Fruit fly (Drosophila melanogaster) whole organism, embryonic: ENCODE measurements around the gene Gk2.

Experiments used
- Adf1 ChIP-seq: fragments of 200-800 bp; sonication (Bioruptor generic); IDR thresholded peaks from 2 replicates; pipeline ENCODE4 v1.3.6; 2022; ENCODE audit warnings: missing biosample characterization, missing genetic modification characterization
- Antp ChIP-seq: fragments of 200-800 bp; sonication (Bioruptor generic); optimal IDR thresholded peaks from 3 replicates; lab custom pipeline; 2016; ENCODE audit warnings: missing biosample characterization, missing genetic modification characterization
- Asciz ChIP-seq: fragments of 200-800 bp; sonication (Bioruptor generic); optimal IDR thresholded peaks from 2 replicates; lab custom pipeline; 2017; ENCODE audit warnings: missing biosample characterization, mild to moderate bottlenecking, missing genetic modification characterization, missing genetic modification reagents
- CG10274 ChIP-seq: fragments of 200-800 bp; sonication (Bioruptor generic); optimal IDR thresholded peaks from 3 replicates; lab custom pipeline; 2017; ENCODE audit warnings: missing biosample characterization, mild to moderate bottlenecking, missing genetic modification characterization
- CG11247 ChIP-seq: fragments of 200-800 bp; sonication (Bioruptor generic); IDR thresholded peaks from 2 replicates; pipeline ENCODE4 v1.3.6; 2022; ENCODE audit warnings: missing biosample characterization, missing genetic modification characterization
- CG11723 ChIP-seq: fragments of 200-800 bp; sonication (Bioruptor generic); optimal IDR thresholded peaks from 2 replicates; lab custom pipeline; 2017; ENCODE audit warnings: missing biosample characterization, mild to moderate bottlenecking, missing genetic modification characterization
- CG15479 ChIP-seq: fragments of 200-800 bp; sonication (Bioruptor generic); optimal IDR thresholded peaks from 3 replicates; lab custom pipeline; 2019; ENCODE audit warnings: missing biosample characterization, mild to moderate bottlenecking, missing genetic modification characterization, moderate library complexity
- CG15601 ChIP-seq: fragments of 200-800 bp; sonication (Bioruptor generic); optimal IDR thresholded peaks from 3 replicates; lab custom pipeline; 2019; ENCODE audit warnings: missing biosample characterization, mild to moderate bottlenecking, missing genetic modification characterization, moderate library complexity
- CG1603 ChIP-seq: fragments of 200-800 bp; sonication (Bioruptor generic); optimal IDR thresholded peaks from 2 replicates; lab custom pipeline; 2019; ENCODE audit warnings: missing biosample characterization, mild to moderate bottlenecking, missing genetic modification characterization, moderate library complexity
- CG17385 ChIP-seq: fragments of 200-800 bp; sonication (Bioruptor generic); optimal IDR thresholded peaks from 3 replicates; lab custom pipeline; 2018; ENCODE audit warnings: missing biosample characterization, mild to moderate bottlenecking, missing genetic modification characterization
- CG18262 ChIP-seq: fragments of 200-800 bp; optimal IDR thresholded peaks from 3 replicates; lab custom pipeline; 2019; ENCODE audit warnings: missing biosample characterization, mild to moderate bottlenecking, missing genetic modification characterization, moderate library complexity
- CG2129 ChIP-seq: fragments of 200-800 bp; sonication (Bioruptor generic); IDR thresholded peaks from 2 replicates; pipeline ENCODE4 v1.3.6; 2022; ENCODE audit warnings: missing biosample characterization, missing genetic modification characterization; ENCODE audit not compliant: partially characterized antibody
- CG30020 ChIP-seq: fragments of 200-800 bp; optimal IDR thresholded peaks from 2 replicates; lab custom pipeline; 2019; ENCODE audit warnings: missing biosample characterization, mild to moderate bottlenecking, missing genetic modification characterization, moderate library complexity
- CG3995 ChIP-seq: fragments of 200-800 bp; sonication (Bioruptor generic); optimal IDR thresholded peaks from 3 replicates; lab custom pipeline; 2016; ENCODE audit warnings: missing biosample characterization, missing genetic modification characterization
- CG6254 ChIP-seq: fragments of 200-800 bp; sonication (Bioruptor generic); optimal IDR thresholded peaks from 3 replicates; lab custom pipeline; 2017; ENCODE audit warnings: mild to moderate bottlenecking, missing biosample characterization, missing genetic modification reagents, missing genetic modification characterization
- CG8359 ChIP-seq: fragments of 200-800 bp; sonication (Bioruptor generic); optimal IDR thresholded peaks from 2 replicates; lab custom pipeline; 2017; ENCODE audit warnings: missing biosample characterization, mild to moderate bottlenecking, missing genetic modification characterization, borderline replicate concordance
- CG8478 ChIP-seq: fragments of >200 bp; optimal IDR thresholded peaks from 2 replicates; lab custom pipeline; 2018
- CkIIα-i1 ChIP-seq: fragments of 200-800 bp; sonication (Bioruptor generic); IDR thresholded peaks from 2 replicates; pipeline ENCODE4 v1.3.6; 2022; ENCODE audit warnings: missing biosample characterization, missing genetic modification characterization
- Dbx ChIP-seq: fragments of 200-800 bp; sonication (Bioruptor generic); IDR thresholded peaks from 3 replicates; pipeline ENCODE4 v1.3.6; 2022; ENCODE audit warnings: missing biosample characterization, missing genetic modification characterization
- HLH3B ChIP-seq: fragments of 200-800 bp; sonication (Bioruptor generic); IDR thresholded peaks from 2 replicates; pipeline ENCODE4 v1.3.6; 2022; ENCODE audit warnings: missing biosample characterization, missing genetic modification characterization
- HmgZ ChIP-seq: fragments of 200-800 bp; sonication (Bioruptor generic); optimal IDR thresholded peaks from 2 replicates; lab custom pipeline; 2018; ENCODE audit warnings: missing biosample characterization, mild to moderate bottlenecking, missing genetic modification characterization
- Jarid2 ChIP-seq: fragments of 200-800 bp; sonication (Bioruptor generic); optimal IDR thresholded peaks from 3 replicates; lab custom pipeline; 2017; ENCODE audit warnings: mild to moderate bottlenecking, missing biosample characterization, missing genetic modification reagents, missing genetic modification characterization
- Kr ChIP-seq: fragments of 200-800 bp; sonication (Bioruptor generic); optimal IDR thresholded peaks from 2 replicates; lab custom pipeline; 2017; ENCODE audit warnings: missing biosample characterization, mild to moderate bottlenecking, missing genetic modification characterization
- Oli ChIP-seq: fragments of 200-800 bp; sonication (Bioruptor generic); optimal IDR thresholded peaks from 2 replicates; lab custom pipeline; 2018; ENCODE audit warnings: missing biosample characterization, mild to moderate bottlenecking, missing genetic modification characterization, moderate library complexity
- Opbp ChIP-seq: fragments of 200-800 bp; sonication (Bioruptor generic); IDR thresholded peaks from 3 replicates; pipeline ENCODE4 v1.3.6; 2022; ENCODE audit warnings: missing biosample characterization, missing genetic modification characterization; ENCODE audit not compliant: partially characterized antibody
- bigmax ChIP-seq: fragments of 200-800 bp; sonication (Bioruptor generic); optimal IDR thresholded peaks from 2 replicates; lab custom pipeline; 2018; ENCODE audit warnings: missing biosample characterization, mild to moderate bottlenecking, missing genetic modification characterization
- bowl ChIP-seq: fragments of 200-800 bp; sonication (Bioruptor generic); IDR thresholded peaks from 2 replicates; pipeline ENCODE4 v1.3.6; 2022; ENCODE audit warnings: missing biosample characterization, missing genetic modification characterization
- ci ChIP-seq: fragments of 200-800 bp; sonication (Bioruptor generic); IDR thresholded peaks from 3 replicates; pipeline ENCODE4 v1.3.6; 2022; ENCODE audit warnings: missing biosample characterization, missing genetic modification characterization
- corto ChIP-seq: fragments of 200-800 bp; sonication (Bioruptor generic); optimal IDR thresholded peaks from 2 replicates; lab custom pipeline; 2016; ENCODE audit warnings: missing biosample characterization, mild to moderate bottlenecking, missing genetic modification characterization, moderate library complexity
- eyg ChIP-seq: fragments of 200-800 bp; sonication (Bioruptor generic); optimal IDR thresholded peaks from 3 replicates; lab custom pipeline; 2016; ENCODE audit warnings: missing biosample characterization, missing genetic modification characterization
- her ChIP-seq: fragments of 200-800 bp; sonication (Bioruptor generic); optimal IDR thresholded peaks from 2 replicates; lab custom pipeline; 2016; ENCODE audit warnings: missing biosample characterization, missing genetic modification characterization
- ind ChIP-seq: fragments of 200-800 bp; sonication (Bioruptor generic); optimal IDR thresholded peaks from 3 replicates; lab custom pipeline; 2016; ENCODE audit warnings: missing biosample characterization, missing genetic modification characterization
- ken ChIP-seq: fragments of 200-800 bp; sonication (Bioruptor generic); IDR thresholded peaks from 3 replicates; pipeline ENCODE4 v1.3.6; 2022; ENCODE audit warnings: missing biosample characterization, missing genetic modification characterization
- lov ChIP-seq, 2 experiments: fragments of 200-800 bp in 1 of 2; fragments of >200 bp in 1 of 2; sonication (Bioruptor generic) in 1 of 2; IDR thresholded peaks in 1 of 2; optimal IDR thresholded peaks in 1 of 2; 2 replicates in 1 of 2; 3 replicates in 1 of 2; pipeline versions ENCODE4 v1.3.6 to Lab custom; 2017 to 2022; ENCODE audit warnings: missing biosample characterization in 1 of 2, missing genetic modification characterization in 1 of 2
- mam ChIP-seq: fragments of 200-800 bp; sonication (Bioruptor generic); optimal IDR thresholded peaks from 3 replicates; lab custom pipeline; 2016; ENCODE audit warnings: missing biosample characterization, missing genetic modification characterization
- nau ChIP-seq: fragments of 200-800 bp; sonication (Bioruptor generic); optimal IDR thresholded peaks from 3 replicates; lab custom pipeline; 2017; ENCODE audit warnings: missing biosample characterization, mild to moderate bottlenecking, missing genetic modification characterization, missing genetic modification reagents
- pho ChIP-seq: fragments of 200-800 bp; sonication (Bioruptor generic); optimal IDR thresholded peaks from 2 replicates; lab custom pipeline; 2016; ENCODE audit warnings: missing biosample characterization, missing genetic modification characterization
- repo ChIP-seq: fragments of 200-800 bp; sonication (Bioruptor generic); optimal IDR thresholded peaks from 2 replicates; lab custom pipeline; 2016; ENCODE audit warnings: missing biosample characterization, missing genetic modification characterization
- sima ChIP-seq: fragments of 200-800 bp; sonication (Bioruptor generic); optimal IDR thresholded peaks from 2 replicates; lab custom pipeline; 2016; ENCODE audit warnings: missing biosample characterization, missing genetic modification characterization
- sisA ChIP-seq: fragments of 200-800 bp; sonication (Bioruptor generic); IDR thresholded peaks from 2 replicates; pipeline ENCODE4 v1.3.6; 2022; ENCODE audit warnings: missing biosample characterization, missing genetic modification characterization
- slbo ChIP-seq: fragments of 200-800 bp; sonication (Bioruptor generic); IDR thresholded peaks from 2 replicates; pipeline ENCODE4 v1.3.6; 2022; ENCODE audit warnings: missing biosample characterization, missing genetic modification characterization
- slou ChIP-seq: fragments of 200-800 bp; sonication (Bioruptor generic); optimal IDR thresholded peaks from 3 replicates; lab custom pipeline; 2016; ENCODE audit warnings: missing biosample characterization, missing genetic modification characterization
- toy ChIP-seq: fragments of 200-800 bp; sonication (Bioruptor generic); IDR thresholded peaks from 2 replicates; pipeline ENCODE4 v1.3.6; 2022; ENCODE audit warnings: missing biosample characterization, missing genetic modification characterization
- zen ChIP-seq: fragments of 200-800 bp; sonication (Bioruptor generic); optimal IDR thresholded peaks from 3 replicates; lab custom pipeline; 2018; ENCODE audit warnings: missing biosample characterization, mild to moderate bottlenecking, missing genetic modification characterization, moderate library complexity
- zen2 ChIP-seq: fragments of 200-800 bp; sonication (Bioruptor generic); IDR thresholded peaks from 3 replicates; pipeline ENCODE4 v1.3.6; 2022; ENCODE audit warnings: missing biosample characterization, missing genetic modification characterization; ENCODE audit not compliant: partially characterized antibody

Gene Gk2

dm6 chr3L:1771658-1772057, 33.5 kb downstream of the Gk2 start, which contains the start of gene Dhc62B:
TSS of gene Dhc62B (minus strand) at chr3L:1771758.
- TF ChIP-seq Kr (GFP tag; lab: Kevin White, UChicago) (no peak), CG8478 (lab: Kevin White, UChicago) (no peak), Opbp (no peak), ci (GFP tag; lab: Robert Waterston, UW) (no peak), Jarid2 (GFP tag; lab: Kevin White, UChicago) (no peak), bigmax (GFP tag; lab: Kevin White, UChicago) (no peak), CG6254 (GFP tag; lab: Kevin White, UChicago) (no peak), CkIIα-i1 (GFP tag; lab: Robert Waterston, UW) (no peak), slbo (no peak), CG11247 (no peak), sima (GFP tag; lab: Kevin White, UChicago) (no peak), CG2129 (GFP tag; lab: Robert Waterston, UW) (no peak), Adf1 (GFP tag; lab: Robert Waterston, UW) (no peak)
- TF ChIP-seq, all 482 proteins: peak for 0

dm6 chr3L:1772593-1772992, 34.4 kb downstream of the Gk2 start:
- TF ChIP-seq slbo (no peak), zen (tag; lab: Kevin White, UChicago) (peak; percentile 72), CG15479 (GFP tag; lab: Kevin White, UChicago) (peak; percentile 84)

- TF ChIP-seq mam (GFP tag; lab: Kevin White, UChicago) (peak; percentile 71), CG10274 (GFP tag; lab: Kevin White, UChicago) (no peak), Antp (GFP tag; lab: Kevin White, UChicago) (peak; percentile 79), CG18262 (tag; lab: Kevin White, UChicago) (peak; percentile 95), lov (optimal IDR thresholded peaks at IDR 0.05; lab: Kevin White, UChicago) (no peak), lov (GFP tag; IDR thresholded peaks at IDR 0.05; lab: Robert Waterston, UW) (peak; percentile 98), eyg (no peak), HLH3B (GFP tag; lab: Robert Waterston, UW) (peak; percentile 97), zen2 (GFP tag; lab: Robert Waterston, UW) (peak; percentile 75; the same call in 2 of the 3 replicates), ken (GFP tag; lab: Robert Waterston, UW) (peak; percentile 97), sisA (GFP tag; lab: Robert Waterston, UW) (peak; percentile 99), repo (GFP tag; lab: Kevin White, UChicago) (no peak), Oli (peak; percentile 99), corto (GFP tag; lab: Kevin White, UChicago) (no peak), her (GFP tag; lab: Kevin White, UChicago) (peak; percentile 69), slou (peak; percentile 84), CG30020 (tag; lab: Kevin White, UChicago) (peak; percentile 89), CG1603 (tag; lab: Kevin White, UChicago) (no peak), HmgZ (tag; lab: Kevin White, UChicago) (peak; percentile 96), Dbx (peak; percentile 93), CG3995 (GFP tag; lab: Kevin White, UChicago) (no peak), toy (GFP tag; lab: Robert Waterston, UW) (peak; percentile 82), CG17385 (peak; percentile 98), ind (GFP tag; lab: Kevin White, UChicago) (peak; percentile 88), CG11723 (GFP tag; lab: Kevin White, UChicago) (no peak), bowl (peak; percentile 99), nau (no peak), pho (GFP tag; lab: Kevin White, UChicago) (peak; percentile 69), CG8359 (GFP tag; lab: Kevin White, UChicago) (peak; percentile 64), CG15601 (tag; lab: Kevin White, UChicago) (peak; percentile 97), Asciz (no peak)
Measured at dm6 chr3L:1774713-1775648, 36.8 kb downstream of the Gk2 start, which contains the start of the genes CG13933 and PolD2. TSS of gene CG13933 (minus strand) at chr3L:1775147. TSS of gene PolD2 (plus strand) at chr3L:1775633.
